Worm (Caenorhabditis elegans) whole organism, early embryonic: Measurements from ENCODE around the gene ada-2.

Experiments
- aly-1 ChIP-seq: sonication (generic microtip); optimal IDR thresholded peaks from 2 replicates; lab custom pipeline; 2016; ENCODE audit warnings: missing genetic modification characterization, missing compliant biosample characterization
- ama-1 ChIP-seq: fragments of 150-350 bp; optimal IDR thresholded peaks from 2 replicates; lab custom pipeline; 2014
- ceh-13 ChIP-seq: fragments of 200-800 bp; sonication (Bioruptor generic); optimal IDR thresholded peaks from 2 replicates; lab custom pipeline; 2018; ENCODE audit warnings: mild to moderate bottlenecking, missing genetic modification characterization, missing compliant biosample characterization
- ceh-36 ChIP-seq: sonication (generic microtip); optimal IDR thresholded peaks from 2 replicates; lab custom pipeline; 2016; ENCODE audit warnings: missing genetic modification characterization, inconsistent platforms, missing compliant biosample characterization
- flt-1 ChIP-seq: fragments of 200-800 bp; sonication (Bioruptor generic); IDR thresholded peaks from 2 replicates; pipeline ENCODE4 v1.3.6; 2022; ENCODE audit warnings: missing genetic modification characterization, missing compliant biosample characterization
- hmbx-1 ChIP-seq: sonication (generic microtip); optimal IDR thresholded peaks from 2 replicates; lab custom pipeline; 2016; ENCODE audit warnings: mild to moderate bottlenecking, missing genetic modification characterization, missing compliant biosample characterization
- hmg-4 ChIP-seq: fragments of 200-800 bp; sonication (Bioruptor generic); optimal IDR thresholded peaks from 2 replicates; lab custom pipeline; 2018; ENCODE audit warnings: mild to moderate bottlenecking, missing genetic modification characterization, missing compliant biosample characterization
- sea-1 ChIP-seq: fragments of 200-800 bp; sonication (Bioruptor generic); conservative IDR thresholded peaks from 2 replicates; pipeline ENCODE4 v1.3.6; 2022; ENCODE audit warnings: missing genetic modification characterization, missing compliant biosample characterization
- tbx-11 ChIP-seq: fragments of 200-800 bp; sonication (Bioruptor generic); IDR thresholded peaks from 2 replicates; pipeline ENCODE4 v1.3.6; 2022; ENCODE audit warnings: missing genetic modification characterization, missing compliant biosample characterization
- tbx-37 ChIP-seq: fragments of 200-800 bp; sonication (Bioruptor generic); conservative IDR thresholded peaks from 2 replicates; pipeline ENCODE4 v1.3.6; 2022; ENCODE audit warnings: missing genetic modification reagents, missing genetic modification characterization, missing compliant biosample characterization

DNA sequence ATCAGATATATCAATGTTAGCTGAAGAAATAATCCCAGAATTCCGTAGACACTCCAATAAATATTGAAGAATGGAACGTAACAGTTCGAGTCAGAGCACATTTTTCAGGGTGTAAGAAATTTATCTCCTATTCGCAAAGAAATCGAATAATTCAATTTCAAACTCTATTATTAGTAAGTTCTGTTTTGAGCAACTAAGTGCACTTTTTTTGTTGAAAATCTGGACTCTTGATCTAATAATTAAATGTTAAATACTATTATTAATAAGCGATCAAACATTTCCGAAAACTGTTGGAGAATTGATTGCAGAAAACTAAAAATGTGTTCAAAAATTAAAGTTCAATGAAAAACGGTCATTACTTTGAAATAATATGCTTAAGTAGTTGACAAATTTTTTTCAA, 48.9 kb upstream of the ada-2 start, which contains the start of gene srd-56:
- TF ChIP-seq flt-1 (GFP tag; lab: Robert Waterston, UW) (no peak), hmbx-1 (tag; lab: Kevin White, UChicago) (no peak), tbx-37 (GFP tag; lab: Robert Waterston, UW) (no peak), sea-1 (no peak), hmg-4 (GFP tag; lab: Kevin White, UChicago) (no peak), ceh-13 (GFP tag; lab: Kevin White, UChicago) (no peak), tbx-11 (GFP tag; lab: Robert Waterston, UW) (no peak), ceh-36 (tag; lab: Kevin White, UChicago) (no peak), ama-1 (lab: Kevin White, UChicago) (no peak), aly-1 (tag; lab: Kevin White, UChicago) (no peak)
